Fruit fly (Drosophila melanogaster) S2 (cell line): ENCODE data around the gene Lim1.

Experiments used
- CG8478 ChIP-seq: fragments of >200 bp; optimal IDR thresholded peaks from 2 replicates; lab custom pipeline; 2018
- CTCF ChIP-seq, 2 experiments: fragments of >200 bp; optimal IDR thresholded peaks; 2 replicates each; lab custom pipeline; 2018

Lim1 gene

dm6 chrX:8798330-8798729 lies 7.3 kb downstream of the Lim1 start:
- TF ChIP-seq CG8478 (no peak), CTCF (optimal IDR thresholded peaks at IDR 0.05; lab: Kevin White, UChicago) (no peak)

- no peak for TF ChIP-seq CG8478
- TF ChIP-seq CTCF (optimal IDR thresholded peaks at IDR 0.05; lab: Kevin White, UChicago), result no peak
Measured at dm6 chrX:8795387-8796195, 10.0 kb downstream of the Lim1 start.

dm6 chrX:8792927-8793326 lies 12.7 kb downstream of the Lim1 start:
- no peak for TF ChIP-seq CG8478
- TF ChIP-seq CTCF (optimal IDR thresholded peaks at IDR 0.05; lab: Kevin White, UChicago), result no peak

dm6 chrX:8785710-8786109 lies 19.9 kb downstream of the Lim1 start:
- TF ChIP-seq CG8478, result no peak

dm6 chrX:8780735-8781134 lies 24.9 kb downstream of the Lim1 start:
- TF ChIP-seq CG8478, result no peak

dm6 chrX:8776790-8777478 lies 28.7 kb downstream of the Lim1 start:
- TF ChIP-seq CTCF (optimal IDR thresholded peaks at IDR 0.05; lab: Kevin White, UChicago), result no peak
- TF ChIP-seq CG8478, result no peak

dm6 chrX:8774957-8775356 lies 30.6 kb downstream of the Lim1 start:
- TF ChIP-seq CG8478, result no peak
- TF ChIP-seq CTCF (optimal IDR thresholded peaks at IDR 0.05; lab: Kevin White, UChicago), result no peak

- TF ChIP-seq CG8478 (no peak), CTCF (optimal IDR thresholded peaks at IDR 0.05; lab: Kevin White, UChicago) (no peak)
Measured at dm6 chrX:8774012-8774411, 31.6 kb downstream of the Lim1 start.

dm6 chrX:8770768-8771167 lies 34.8 kb downstream of the Lim1 start:
- TF ChIP-seq CG8478 (no peak), CTCF (optimal IDR thresholded peaks at IDR 0.05; lab: Kevin White, UChicago) (no peak)

dm6 chrX:8769157-8769556 lies 36.4 kb downstream of the Lim1 start:
- TF ChIP-seq CTCF (optimal IDR thresholded peaks at IDR 0.05; lab: Kevin White, UChicago) (no peak), CG8478 (no peak)

- TF ChIP-seq CTCF (optimal IDR thresholded peaks at IDR 0.05; lab: Kevin White, UChicago) (no peak), CG8478 (no peak)
Measured at dm6 chrX:8767304-8767703, 38.3 kb downstream of the Lim1 start.

dm6 chrX:8765270-8765669 lies 40.3 kb downstream of the Lim1 start:
- TF ChIP-seq CTCF (optimal IDR thresholded peaks at IDR 0.05; lab: Kevin White, UChicago), result no peak
- TF ChIP-seq CG8478, result no peak

dm6 chrX:8762260-8762659 lies 43.3 kb downstream of the Lim1 start:
- no peak for TF ChIP-seq CTCF (optimal IDR thresholded peaks at IDR 0.05; lab: Kevin White, UChicago)
- no peak for TF ChIP-seq CG8478

dm6 chrX:8757775-8758363 lies 47.7 kb downstream of the Lim1 start:
- TF ChIP-seq CG8478, result no peak
- no peak for TF ChIP-seq CTCF (optimal IDR thresholded peaks at IDR 0.05; lab: Kevin White, UChicago)

- TF ChIP-seq CTCF (optimal IDR thresholded peaks at IDR 0.05; lab: Kevin White, UChicago), result no peak
- TF ChIP-seq CG8478, result no peak
Measured at dm6 chrX:8755352-8755751, 50.3 kb downstream of the Lim1 start.

- TF ChIP-seq CTCF (optimal IDR thresholded peaks at IDR 0.05; lab: Kevin White, UChicago) (no peak), CG8478 (no peak)
Measured at dm6 chrX:8753703-8754102, 51.9 kb downstream of the Lim1 start.
